Fruit fly (Drosophila melanogaster): Measurements from ENCODE around the gene CG31668.

DNA sequence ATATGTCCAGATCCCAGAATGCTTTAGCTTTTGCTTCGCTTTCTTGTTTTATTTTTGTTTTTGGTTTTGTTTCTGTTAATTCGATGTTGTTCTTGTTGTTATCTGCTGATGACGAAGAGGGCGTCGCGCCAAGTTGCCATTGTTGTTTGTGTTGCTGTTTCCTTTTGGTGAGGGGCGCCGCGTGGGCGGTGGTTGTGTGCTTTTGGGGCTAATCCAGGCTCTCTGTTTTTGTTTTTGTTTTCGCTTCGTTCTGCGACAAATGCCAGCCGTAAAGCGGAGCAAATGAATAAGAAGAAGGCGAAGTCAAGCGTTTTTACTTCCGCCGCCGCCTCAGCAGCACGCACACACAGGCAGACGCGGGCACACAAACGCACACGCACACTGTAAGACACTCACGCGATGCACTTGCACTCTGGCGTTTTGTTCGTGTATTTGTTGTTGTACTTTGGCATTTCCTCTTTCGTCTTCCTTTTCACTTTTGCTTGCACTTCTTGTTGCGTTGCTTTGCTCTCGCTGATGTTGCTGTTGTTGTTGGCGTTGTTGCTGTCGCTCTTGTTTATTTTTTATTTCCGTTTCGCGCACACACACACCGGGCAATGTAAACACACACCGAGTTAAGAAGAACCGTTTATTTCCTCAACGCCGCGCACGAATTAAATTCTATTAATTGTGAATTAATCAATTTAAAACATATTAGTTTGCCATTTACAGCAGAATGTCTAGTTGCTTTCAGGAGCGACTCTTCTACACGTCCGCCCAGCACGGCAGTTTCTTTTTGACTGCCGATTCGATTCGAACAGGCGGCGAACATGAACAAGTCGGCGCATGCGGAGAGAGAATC, 27.8 kb downstream of the CG31668 start, which contains the start of gene aop:
- TF ChIP-seq CG8478 (optimal IDR thresholded peaks at IDR 0.05) (no peak), pan (optimal IDR thresholded peaks at IDR 0.05) (no peak), Dll (optimal IDR thresholded peaks at IDR 0.05) (no peak)

Data from whole organism.